Worm (Caenorhabditis elegans): ENCODE data around the gene F08F8.7.

F08F8.7 gene

ce11 chrIII:7336214-7336613, 10.7 kb downstream of the F08F8.7 start, which contains the start of gene gsp-2 (continued):
- TF ChIP-seq nfya-1 (tag; optimal IDR thresholded peaks at IDR 0.05; ENCODE audit: borderline replicate concordance, insufficient read depth) (no peak), snpc-3.4 (tag; optimal IDR thresholded peaks at IDR 0.05) (peak; percentile 43), ceh-100 (GFP tag; IDR thresholded peaks at IDR 0.05) (0 out of 2 replicates have a peak, but pooled peaks have one; percentile 16), nfyb-1 (GFP tag; IDR thresholded peaks at IDR 0.05) (peak; percentile 63; the same call in 1 of the 2 replicates), T26A5.8 (tag; optimal IDR thresholded peaks at IDR 0.05) (no peak), Y95B8A.8 (GFP tag; IDR thresholded peaks at IDR 0.05) (0 out of 2 replicates have a peak, but pooled peaks have one; percentile 39), nhr-120 (GFP tag; IDR thresholded peaks at IDR 0.05) (no peak), F39B2.1 (GFP tag; IDR thresholded peaks at IDR 0.05) (no peak), him-1 (tag; optimal IDR thresholded peaks at IDR 0.05) (no peak), B0261.1 (tag; optimal IDR thresholded peaks at IDR 0.05) (no peak), ztf-28 (GFP tag; IDR thresholded peaks at IDR 0.05) (no peak), T07F8.4 (tag; optimal IDR thresholded peaks at IDR 0.05) (no peak), ztf-22 (GFP tag; optimal IDR thresholded peaks at IDR 0.05) (no peak), hlh-26 (GFP tag; conservative IDR thresholded peaks at IDR 0.05) (no peak), lag-1 (GFP tag; IDR thresholded peaks at IDR 0.05) (no peak), somi-1 (GFP tag; optimal IDR thresholded peaks at IDR 0.05) (no peak), pbrm-1 (GFP tag; IDR thresholded peaks at IDR 0.05) (no peak; the same call in 1 of the 2 replicates), madf-6 (GFP tag; IDR thresholded peaks at IDR 0.05) (peak; percentile 71; the same call in 1 of the 2 replicates), die-1 (tag; optimal IDR thresholded peaks at IDR 0.05) (no peak), ama-1 (optimal IDR thresholded peaks at IDR 0.05) (no peak), ama-1 (GFP tag; optimal IDR thresholded peaks at IDR 0.05) (no peak), tbx-9 (tag; optimal IDR thresholded peaks at IDR 0.05; ENCODE audit: borderline replicate concordance) (no peak), rec-8 (tag; optimal IDR thresholded peaks at IDR 0.05) (no peak), F57A8.1 (GFP tag; optimal IDR thresholded peaks at IDR 0.05) (no peak), C06A6.2 (GFP tag; conservative IDR thresholded peaks at IDR 0.05) (no peak), nfya-2 (GFP tag; IDR thresholded peaks at IDR 0.05) (no peak), pha-4 (tag; optimal IDR thresholded peaks at IDR 0.05) (peak; percentile 3), bed-1 (GFP tag; IDR thresholded peaks at IDR 0.05) (no peak), D2030.7 (GFP tag; IDR thresholded peaks at IDR 0.05) (no peak; the same call in 1 of the 2 replicates), lin-40 (tag; optimal IDR thresholded peaks at IDR 0.05) (peak; percentile 6), K12H6.12 (tag; optimal IDR thresholded peaks at IDR 0.05) (no peak), rcor-1 (GFP tag; IDR thresholded peaks at IDR 0.05) (no peak), ceh-40 (GFP tag; IDR thresholded peaks at IDR 0.05) (no peak), lin-26 (GFP tag; IDR thresholded peaks at IDR 0.05) (0 out of 2 replicates have a peak, but pooled peaks have one; percentile 34), unc-62 (GFP tag; optimal IDR thresholded peaks at IDR 0.05) (no peak), snpc-4 (GFP tag; optimal IDR thresholded peaks at IDR 0.05) (no peak), snpc-4 (tag; optimal IDR thresholded peaks at IDR 0.05) (peak in 3 of 4 experiments; percentile 10 to 45 (median 35)), gei-17 (GFP tag; optimal IDR thresholded peaks at IDR 0.05) (no peak), snpc-1.1 (tag; optimal IDR thresholded peaks at IDR 0.05; ENCODE audit: insufficient read depth) (peak; percentile 27), F52B5.7 (tag; optimal IDR thresholded peaks at IDR 0.05) (no peak), rpc-1 (optimal IDR thresholded peaks at IDR 0.05) (no peak), rpc-1 (tag; optimal IDR thresholded peaks at IDR 0.05) (no peak), K11D2.4 (GFP tag; IDR thresholded peaks at IDR 0.05) (no peak), ceh-79 (tag; optimal IDR thresholded peaks at IDR 0.05) (no peak), ztf-6 (GFP tag; IDR thresholded peaks at IDR 0.05) (no peak), ccch-3 (GFP tag; optimal IDR thresholded peaks at IDR 0.05) (no peak), dpl-1 (GFP tag; optimal IDR thresholded peaks at IDR 0.05) (peak; percentile 13), cebp-2 (GFP tag; IDR thresholded peaks at IDR 0.05) (0 out of 2 replicates have a peak, but pooled peaks have one; percentile 14), madf-10 (tag; optimal IDR thresholded peaks at IDR 0.05) (no peak), dpff-1 (tag; optimal IDR thresholded peaks at IDR 0.05) (no peak)

Data from whole organism, young adult.